Worm (Caenorhabditis elegans): ENCODE measurements around the gene nlp-81.
"Not testable (repeated sequence)": the region's sequence is repeated elsewhere in the genome, so short reads cannot be mapped to it uniquely, and the experiment has no call there.

- not testable (repeated sequence) for TF ChIP-seq ZK546.5 (tag; optimal IDR thresholded peaks at IDR 0.05); elt-1 (tag; optimal IDR thresholded peaks at IDR 0.05); zag-1 (tag; optimal IDR thresholded peaks at IDR 0.05); nhr-237 (tag; optimal IDR thresholded peaks at IDR 0.05); lin-39 (tag; optimal IDR thresholded peaks at IDR 0.05); lsy-2 (tag; optimal IDR thresholded peaks at IDR 0.05); nhr-12 (tag; optimal IDR thresholded peaks at IDR 0.05); lin-13 (GFP tag; optimal IDR thresholded peaks at IDR 0.05)
These were observed 3.4 kb downstream of the nlp-81 start, which contains the start of gene Y67D8B.1 for ce11 chrIV:3172510-3172909.

Data from whole organism, L2 larva.